Worm (Caenorhabditis elegans) whole organism, L3 larva: ENCODE results near the gene sqv-7.

Experiments
- aly-2 ChIP-seq: fragments of 150-350 bp; optimal IDR thresholded peaks from 2 replicates; lab custom pipeline; 2014; ENCODE audit warnings: missing biosample characterization, missing genetic modification characterization
- elt-3 ChIP-seq, 3 experiments: fragments of 150-350 bp in 1 of 3; sonication (generic microtip) in 2 of 3; optimal IDR thresholded peaks; 2 replicates in 2 of 3; 4 replicates in 1 of 3; lab custom pipeline; 2014 to 2017; ENCODE audit warnings: missing biosample characterization in 3 of 3, missing genetic modification characterization in 3 of 3
- fkh-10 ChIP-seq: sonication (generic microtip); optimal IDR thresholded peaks from 2 replicates; lab custom pipeline; 2017; ENCODE audit warnings: missing biosample characterization, missing genetic modification reagents, missing genetic modification characterization
- nhr-77 ChIP-seq: fragments of 150-350 bp; optimal IDR thresholded peaks from 2 replicates; lab custom pipeline; 2014; ENCODE audit warnings: missing biosample characterization, missing genetic modification characterization
- tbx-2 ChIP-seq: sonication (generic microtip); optimal IDR thresholded peaks from 2 replicates; lab custom pipeline; 2016; ENCODE audit warnings: mild to moderate bottlenecking, missing genetic modification characterization, missing compliant biosample characterization
- unc-39 ChIP-seq: sonication (generic microtip); optimal IDR thresholded peaks from 4 replicates; lab custom pipeline; 2017; ENCODE audit warnings: missing biosample characterization, missing genetic modification characterization
- ztf-11 ChIP-seq: fragments of 150-350 bp; optimal IDR thresholded peaks from 2 replicates; lab custom pipeline; 2014; ENCODE audit warnings: missing biosample characterization, missing genetic modification characterization

DNA sequence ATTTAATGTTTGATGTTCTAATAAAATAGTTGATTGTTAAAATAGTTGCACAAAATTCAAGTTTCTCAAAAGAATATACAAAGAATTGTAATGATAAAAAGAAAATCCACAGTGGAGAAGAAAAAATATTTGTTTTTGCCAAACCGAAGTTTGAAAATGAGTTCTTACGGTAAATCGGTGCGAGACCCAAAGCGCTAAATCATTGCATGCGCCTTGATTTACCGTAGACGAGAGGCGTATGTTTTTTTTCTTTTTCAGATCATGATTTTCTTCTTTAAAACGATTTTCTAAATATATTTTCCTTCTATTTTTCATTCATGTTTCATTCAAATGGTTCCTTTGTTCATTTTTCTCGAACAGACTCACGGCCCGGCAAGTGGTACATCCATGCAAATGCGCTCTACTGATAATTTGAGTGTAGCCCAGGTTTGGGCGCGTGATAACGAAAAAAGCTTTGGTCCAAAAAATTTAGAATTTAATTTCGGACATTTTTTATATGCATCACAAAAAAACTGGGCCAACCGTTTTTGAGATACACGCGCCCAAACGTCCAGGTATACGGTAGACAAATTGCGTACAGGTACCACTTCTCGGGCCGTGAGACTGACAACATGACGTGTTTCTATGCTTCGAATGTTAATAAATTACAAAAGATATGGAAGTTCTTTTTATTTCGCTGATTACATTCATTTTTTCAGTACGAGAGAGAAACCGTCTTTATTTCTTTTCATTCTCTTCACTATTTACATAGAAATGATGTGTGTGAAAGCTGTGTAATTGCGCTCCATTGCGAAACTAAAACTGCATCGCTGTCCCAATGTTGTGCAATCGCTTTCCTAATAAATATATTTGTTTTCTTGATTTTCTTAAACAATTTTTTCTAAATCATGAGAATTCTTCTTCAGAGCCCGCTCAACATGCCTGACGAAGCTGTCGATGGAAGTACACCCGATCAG, 12.7 kb upstream of the sqv-7 start, which contains the start of gene znf-598:
- TF ChIP-seq tbx-2 (no peak), unc-39 (tag; lab: Kevin White, UChicago) (no peak), ztf-11 (tag; lab: Kevin White, UChicago) (no peak), fkh-10 (GFP tag; lab: Kevin White, UChicago) (no peak), aly-2 (tag; lab: Kevin White, UChicago) (no peak), nhr-77 (no peak), elt-3 (tag; optimal IDR thresholded peaks at IDR 0.05; lab: Kevin White, UChicago) (no peak)
